Worm (Caenorhabditis elegans) whole organism, L4/young adult: Measurements from ENCODE around the gene asm-1.

Source experiments
- W03F9.2 ChIP-seq: fragments of 150-350 bp; optimal IDR thresholded peaks from 2 replicates; lab custom pipeline; 2014; ENCODE audit warnings: missing biosample characterization, missing genetic modification characterization
- dao-5 ChIP-seq: sonication (generic microtip); optimal IDR thresholded peaks from 2 replicates; lab custom pipeline; 2016; ENCODE audit warnings: missing genotype, missing genetic modification characterization, moderate library complexity, missing compliant biosample characterization
- him-1 ChIP-seq: sonication (generic microtip); optimal IDR thresholded peaks from 2 replicates; lab custom pipeline; 2016; ENCODE audit warnings: missing genotype, missing genetic modification reagents, missing genetic modification characterization, missing compliant biosample characterization

Gene asm-1

DNA sequence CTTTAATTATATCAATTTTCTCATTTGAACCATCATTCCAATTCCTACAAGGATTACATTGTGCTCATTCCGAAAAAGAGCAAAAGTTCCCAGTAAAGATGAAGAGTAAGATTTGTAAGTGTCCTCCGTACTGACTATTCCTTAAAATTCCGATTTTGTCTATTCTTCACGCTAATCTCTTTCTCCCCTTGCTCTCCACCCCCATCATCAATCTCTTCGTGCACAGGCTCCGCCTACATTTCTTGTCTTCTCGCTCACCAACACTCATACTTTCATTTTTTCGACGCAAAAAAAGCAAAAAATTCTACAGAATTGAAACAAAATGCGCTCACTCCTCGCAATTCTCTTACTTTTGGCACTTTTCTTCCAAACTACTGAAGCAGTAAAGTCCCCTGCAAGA lies 6.0 kb downstream of the asm-1 start, which contains the start of gene B0252.8:
TSS of gene B0252.8 (plus strand) at position 292 of the 400 bp plus-strand sequence.
- TF ChIP-seq dao-5 (no peak), W03F9.2 (tag; lab: Kevin White, UChicago) (no peak), him-1 (tag; lab: Kevin White, UChicago) (no peak)

DNA sequence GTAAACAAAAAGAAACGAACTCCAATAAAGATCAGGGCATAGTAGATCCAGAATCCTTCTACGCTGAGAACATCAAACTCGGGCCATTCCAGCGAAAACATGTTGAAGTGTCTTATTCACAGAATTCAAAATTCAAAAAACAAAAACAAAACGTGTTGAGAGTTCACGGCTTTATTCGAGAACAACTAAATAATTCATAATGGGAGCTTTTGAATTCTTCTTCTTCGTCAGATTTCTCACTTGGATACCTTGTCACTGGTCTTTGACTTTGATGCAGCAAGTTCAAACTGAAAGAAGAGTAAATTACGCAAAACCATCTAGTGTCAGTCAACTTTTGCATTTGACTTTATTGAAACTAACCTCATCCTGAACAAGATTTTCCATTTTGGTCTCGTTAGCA lies 7.8 kb downstream of the asm-1 start, which contains the start of gene B0252.11:
TSS of gene B0252.11 (minus strand) at position 101 of the 400 bp plus-strand sequence.
- TF ChIP-seq him-1 (tag; lab: Kevin White, UChicago) (no peak), W03F9.2 (tag; lab: Kevin White, UChicago) (no peak), dao-5 (no peak)

DNA sequence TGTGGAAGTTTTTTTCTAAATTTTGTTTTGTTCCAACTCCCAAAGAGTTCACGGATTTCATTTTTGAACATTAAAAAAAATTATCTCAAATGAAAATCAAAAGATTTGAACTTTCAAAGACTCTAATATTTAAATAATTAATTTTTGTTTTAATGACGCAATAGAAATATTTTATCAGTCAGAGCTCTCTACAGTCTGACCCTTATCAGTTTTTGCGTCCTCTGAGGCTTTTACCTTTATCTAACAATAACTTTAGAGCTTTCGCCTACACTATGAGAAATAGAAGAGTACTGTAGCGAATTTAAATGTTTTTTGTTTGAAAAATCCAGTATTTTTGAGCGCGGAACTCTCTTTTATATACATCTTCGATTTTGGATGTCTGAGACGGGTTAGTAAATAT lies 9.0 kb downstream of the asm-1 start, which contains the start of gene B0252.5:
TSS of gene B0252.5 (minus strand) at position 17 of the 400 bp plus-strand sequence.
- TF ChIP-seq him-1 (tag; lab: Kevin White, UChicago) (no peak), dao-5 (no peak), W03F9.2 (tag; lab: Kevin White, UChicago) (no peak)

DNA sequence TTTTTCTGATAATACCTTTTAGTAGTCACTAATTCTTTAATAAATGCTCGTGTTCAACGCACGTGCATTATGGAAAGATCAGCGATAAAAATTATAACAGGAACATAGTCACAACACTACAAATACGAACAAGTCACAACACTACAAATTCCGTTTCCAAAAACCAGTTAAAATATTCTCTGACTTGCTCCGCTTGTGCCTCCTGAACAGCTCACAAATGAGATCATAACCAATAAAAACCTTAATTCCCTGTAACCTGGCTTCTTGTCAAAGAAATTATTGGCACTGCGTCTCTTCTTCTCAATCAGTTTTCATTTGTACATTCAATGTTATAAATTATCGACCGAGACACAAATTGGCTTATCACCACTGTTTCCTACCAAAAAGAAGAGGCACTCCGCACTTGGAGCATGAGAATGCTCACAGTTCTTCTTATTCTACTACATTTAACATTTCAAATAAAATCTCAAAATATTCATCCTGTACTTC lies 9.5 kb downstream of the asm-1 start, which contains the start of gene B0252.1:
TSS of gene B0252.1 (plus strand) at position 318 of the 489 bp plus-strand sequence.
- no peak for TF ChIP-seq dao-5
- TF ChIP-seq W03F9.2 (tag; lab: Kevin White, UChicago), result no peak
- no peak for TF ChIP-seq him-1 (tag; lab: Kevin White, UChicago)

DNA sequence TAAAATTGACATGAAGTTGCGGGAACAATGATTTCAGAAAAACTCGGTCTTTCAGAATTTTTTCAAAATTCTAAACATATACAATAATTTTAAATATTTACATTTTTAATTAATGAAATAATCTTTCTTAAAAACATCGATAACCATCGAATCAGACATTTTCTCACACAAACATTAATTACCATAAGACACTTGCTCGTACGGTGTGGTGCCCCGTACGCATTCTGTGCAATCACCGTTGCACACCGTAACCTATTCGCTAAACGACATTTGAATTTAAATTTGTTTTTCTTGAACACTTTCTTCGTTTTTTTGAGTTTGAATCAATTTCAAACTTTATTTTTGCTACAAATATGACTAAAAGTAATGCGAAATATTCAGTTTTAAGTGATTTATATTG lies 13.9 kb downstream of the asm-1 start:
- no peak for TF ChIP-seq W03F9.2 (tag; lab: Kevin White, UChicago)
- no peak for TF ChIP-seq dao-5
- no peak for TF ChIP-seq him-1 (tag; lab: Kevin White, UChicago)

DNA sequence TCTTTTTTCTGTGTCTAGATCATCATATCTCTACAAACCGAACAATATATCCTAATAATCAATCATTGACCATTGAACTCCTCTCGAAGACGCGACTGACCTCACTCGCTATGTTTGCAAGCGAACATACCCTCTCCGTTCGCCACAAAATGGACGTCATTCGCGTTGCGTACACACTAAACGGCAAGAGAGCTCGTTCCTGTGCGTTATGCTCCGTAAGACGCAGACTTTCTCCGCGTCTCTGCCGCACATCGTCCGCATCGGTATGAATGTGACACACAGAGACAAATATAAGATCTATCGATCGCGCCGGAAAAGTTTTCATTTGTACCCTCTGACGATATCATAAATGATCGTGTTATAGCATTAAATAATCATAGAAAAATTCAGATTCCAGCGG lies 16.2 kb downstream of the asm-1 start:
- TF ChIP-seq W03F9.2 (tag; lab: Kevin White, UChicago) (no peak), him-1 (tag; lab: Kevin White, UChicago) (no peak), dao-5 (no peak)

DNA sequence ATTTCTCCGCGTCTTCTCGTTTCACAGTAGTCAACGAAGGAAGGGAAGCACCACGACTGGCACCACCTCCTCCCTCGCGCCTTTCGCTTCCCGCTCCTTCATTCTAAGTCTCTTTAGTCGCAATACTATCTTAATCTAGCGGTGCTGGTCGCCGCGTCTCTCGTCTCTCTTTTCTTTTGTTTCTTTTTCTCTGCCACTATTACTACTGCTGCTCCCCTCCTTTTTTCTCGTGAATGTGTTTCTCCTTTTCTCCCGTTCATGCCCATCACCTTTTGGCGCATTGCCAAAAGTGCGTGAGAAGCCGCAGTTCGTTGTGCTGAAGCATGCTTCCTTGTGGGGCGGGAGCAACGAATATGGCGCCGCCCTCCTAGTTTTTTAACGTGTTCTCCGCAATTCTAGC lies 16.6 kb downstream of the asm-1 start:
- TF ChIP-seq dao-5 (peak; percentile 26), W03F9.2 (tag; lab: Kevin White, UChicago) (peak; percentile 51), him-1 (tag; lab: Kevin White, UChicago) (peak; percentile 66)

DNA sequence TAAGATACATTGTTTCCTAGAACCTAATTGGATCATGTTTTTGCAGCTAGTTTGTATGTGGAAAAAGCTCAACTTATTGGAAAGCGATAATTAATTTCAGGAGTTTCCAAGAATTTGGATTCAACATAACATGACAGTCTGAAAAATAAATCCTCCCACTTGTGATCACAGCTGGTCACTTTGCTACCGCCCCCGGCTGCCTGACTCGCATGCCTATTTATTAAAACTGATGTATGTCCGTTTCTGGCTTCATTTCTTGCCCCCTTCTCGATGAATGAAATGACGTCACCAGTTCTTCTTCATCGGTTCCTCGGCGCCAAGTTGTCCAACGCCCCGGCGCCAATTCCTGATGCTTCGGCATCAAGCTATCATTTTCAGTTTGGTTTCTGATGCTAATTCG lies 17.2 kb downstream of the asm-1 start:
- TF ChIP-seq dao-5 (no peak), W03F9.2 (tag; lab: Kevin White, UChicago) (no peak), him-1 (tag; lab: Kevin White, UChicago) (no peak)

DNA sequence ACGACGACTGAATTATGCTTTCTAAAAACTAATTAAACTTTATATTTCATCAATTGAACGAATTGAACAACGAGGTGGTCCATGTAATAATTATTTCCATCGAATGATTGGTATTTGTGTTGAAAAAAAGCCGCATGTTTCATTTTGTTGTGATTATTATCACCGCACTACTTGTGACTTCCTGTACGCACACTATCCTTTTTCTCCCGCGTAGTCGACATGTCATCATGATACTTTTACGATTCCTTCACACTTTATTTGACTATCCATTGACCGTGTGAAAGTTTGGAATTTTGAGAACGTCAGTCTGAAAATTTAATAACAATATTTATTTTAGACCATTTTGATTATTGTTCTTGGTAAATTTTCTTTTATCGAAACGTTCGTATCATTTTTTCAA lies 17.7 kb downstream of the asm-1 start, which contains the start of gene F22D3.4:
TSS of gene F22D3.4 (minus strand) at position 1 of the 400 bp plus-strand sequence.
- no peak for TF ChIP-seq W03F9.2 (tag; lab: Kevin White, UChicago)
- no peak for TF ChIP-seq him-1 (tag; lab: Kevin White, UChicago)
- no peak for TF ChIP-seq dao-5

DNA sequence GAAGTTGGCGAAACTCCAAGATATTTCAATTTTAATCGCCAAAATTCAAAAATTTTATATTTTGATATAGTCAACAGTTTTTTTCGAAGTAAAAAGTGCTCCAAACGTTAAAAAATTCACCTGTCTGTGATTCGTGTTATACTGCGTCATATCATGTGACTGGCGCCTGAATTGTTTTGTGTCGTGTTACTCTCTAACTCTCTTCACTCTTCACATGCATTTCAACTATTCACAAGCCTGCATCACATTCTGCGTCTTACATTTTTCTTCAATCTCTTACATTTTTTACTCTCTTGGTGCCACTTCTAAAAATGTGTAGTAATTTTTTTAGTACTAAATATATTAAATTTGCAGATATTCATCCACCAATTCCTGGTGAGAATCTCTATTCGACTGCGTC lies 18.5 kb downstream of the asm-1 start, which contains the start of gene flcn-1:
TSS of gene flcn-1 (plus strand) at position 348 of the 400 bp plus-strand sequence.
- TF ChIP-seq him-1 (tag; lab: Kevin White, UChicago) (no peak), dao-5 (no peak), W03F9.2 (tag; lab: Kevin White, UChicago) (no peak)

DNA sequence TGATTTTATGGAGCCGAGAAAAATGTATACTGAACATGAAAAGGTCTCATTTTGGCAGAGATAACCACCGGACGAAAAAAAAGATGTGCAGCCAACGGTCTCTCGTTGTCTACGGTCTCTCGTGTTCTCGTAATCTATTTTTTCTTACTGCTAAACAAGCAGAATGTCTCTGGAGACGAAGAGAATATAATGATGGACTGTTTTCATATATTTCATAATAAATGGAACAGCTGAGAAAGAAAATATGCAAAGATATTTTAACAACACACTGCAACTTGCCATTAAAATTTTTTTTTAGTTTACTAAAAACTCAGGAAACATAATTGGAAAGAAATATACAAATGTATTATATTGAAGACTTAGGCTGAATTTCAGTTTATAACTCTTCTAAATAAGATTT lies 20.2 kb downstream of the asm-1 start:
- no peak for TF ChIP-seq him-1 (tag; lab: Kevin White, UChicago)
- no peak for TF ChIP-seq dao-5
- TF ChIP-seq W03F9.2 (tag; lab: Kevin White, UChicago), result no peak

DNA sequence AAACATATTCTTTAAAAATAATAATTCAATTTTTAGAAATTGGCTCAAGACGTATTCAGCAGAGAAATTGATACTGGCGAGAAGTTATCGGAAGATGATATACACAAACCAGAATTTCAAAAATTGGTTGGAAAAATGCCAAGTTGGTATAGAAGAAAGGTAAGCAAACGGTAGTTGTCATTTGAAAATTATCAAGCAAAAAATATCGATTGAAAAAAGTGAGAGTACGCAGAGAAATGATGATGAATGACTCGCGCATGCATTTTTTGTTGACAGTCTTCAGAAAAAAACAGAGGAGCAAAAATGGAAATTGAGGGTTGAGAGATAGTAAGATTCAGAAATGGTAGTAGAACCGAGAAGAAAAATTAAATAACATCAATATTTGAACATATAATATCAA lies 23.1 kb downstream of the asm-1 start:
- TF ChIP-seq him-1 (tag; lab: Kevin White, UChicago) (no peak), W03F9.2 (tag; lab: Kevin White, UChicago) (no peak), dao-5 (no peak)

DNA sequence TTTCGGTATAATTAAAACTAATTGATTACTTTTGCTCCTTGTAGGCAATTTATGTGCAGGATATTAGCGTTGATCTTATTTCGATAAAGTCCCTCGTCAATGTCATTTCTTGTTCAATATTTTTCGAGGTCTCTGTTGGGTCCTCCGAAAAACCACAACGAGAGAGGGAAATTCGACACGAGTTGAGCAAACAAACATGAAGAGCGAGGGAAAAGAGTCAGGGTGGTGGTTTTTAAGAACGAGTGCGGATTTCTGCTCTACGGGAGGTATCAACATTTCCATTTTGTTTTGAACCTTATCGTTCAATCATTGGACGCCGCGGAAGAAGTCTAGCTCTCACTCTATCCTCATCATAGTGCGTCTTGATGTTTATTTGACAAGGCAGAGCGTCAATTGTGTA lies 24.9 kb downstream of the asm-1 start:
- TF ChIP-seq dao-5 (no peak), W03F9.2 (tag; lab: Kevin White, UChicago) (no peak), him-1 (tag; lab: Kevin White, UChicago) (no peak)

DNA sequence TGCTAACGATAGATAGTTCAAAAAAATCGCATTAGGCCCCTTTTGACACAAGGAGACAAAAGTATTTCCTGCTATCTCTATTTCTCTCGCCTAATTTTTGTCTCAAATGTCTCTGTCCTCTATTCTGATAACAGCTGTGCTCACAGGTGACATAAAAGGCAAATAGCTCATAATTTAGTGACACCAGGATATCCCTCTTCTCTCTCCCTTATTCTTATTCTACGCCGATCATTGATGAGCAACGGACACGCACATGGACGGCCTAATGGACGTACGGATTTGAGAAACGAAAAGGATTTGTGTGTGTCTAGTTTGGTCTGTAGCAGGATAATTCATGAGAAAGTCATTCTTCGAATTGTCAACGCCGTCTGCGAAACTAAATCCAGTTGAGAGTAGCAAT lies 26.1 kb downstream of the asm-1 start:
- TF ChIP-seq W03F9.2 (tag; lab: Kevin White, UChicago), result no peak

DNA sequence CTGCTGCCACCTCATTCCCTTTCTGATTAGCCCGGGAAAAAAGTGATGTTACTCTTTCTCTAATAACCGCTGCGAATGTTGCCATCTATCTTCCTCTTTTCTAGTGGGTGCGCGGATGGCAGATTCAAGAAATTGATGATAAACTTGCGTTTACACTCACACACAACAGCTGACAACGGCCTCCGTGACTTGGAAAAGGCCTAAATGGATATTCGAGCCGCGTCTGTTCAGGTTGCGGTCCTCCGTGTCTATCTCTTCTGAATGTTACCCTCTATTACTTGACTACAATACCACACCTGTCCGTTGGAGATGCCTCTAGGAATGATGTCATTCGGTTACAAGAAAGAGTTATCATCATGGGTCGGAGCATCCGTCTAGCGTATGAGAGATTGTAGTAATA lies 26.7 kb downstream of the asm-1 start:
- TF ChIP-seq dao-5 (no peak), W03F9.2 (tag; lab: Kevin White, UChicago) (no peak), him-1 (tag; lab: Kevin White, UChicago) (no peak)
